Worm (Caenorhabditis elegans): ENCODE data around the gene Y59A8B.12.

DNA sequence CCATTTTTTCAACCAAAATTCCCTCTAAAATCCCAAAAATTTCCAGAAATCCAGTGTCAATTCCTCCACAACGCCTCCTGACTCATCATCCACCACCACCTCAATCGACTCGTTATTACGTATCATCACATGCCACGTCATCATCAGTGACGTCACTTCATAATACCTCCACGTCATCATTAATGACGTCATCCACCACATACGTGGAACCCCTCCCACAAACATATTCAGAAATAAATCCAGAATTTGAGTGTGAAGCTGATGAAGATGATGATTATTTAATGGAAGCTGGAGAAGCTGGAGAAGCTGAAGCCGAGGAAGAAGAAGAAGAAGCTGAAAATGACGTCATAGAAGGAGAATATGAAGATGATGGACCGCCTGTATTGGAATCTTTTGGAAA, 7.9 kb upstream of the Y59A8B.12 start:
- TF ChIP-seq pqm-1 (tag; optimal IDR thresholded peaks at IDR 0.05) (no peak), T23F11.4 (GFP tag; optimal IDR thresholded peaks at IDR 0.05) (no peak), eyg-1 (tag; optimal IDR thresholded peaks at IDR 0.05) (no peak), ahr-1 (tag; optimal IDR thresholded peaks at IDR 0.05) (no peak), sox-4 (tag; optimal IDR thresholded peaks at IDR 0.05) (no peak)
